Fruit fly (Drosophila melanogaster) whole organism, embryonic: Measurements from ENCODE around the gene Ppt1.

Experiments used
- Abd-B ChIP-seq: fragments of 200-800 bp; sonication (Bioruptor generic); optimal IDR thresholded peaks from 2 replicates; lab custom pipeline; 2018; ENCODE audit warnings: missing biosample characterization, mild to moderate bottlenecking, missing genetic modification characterization, moderate library complexity
- Aef1 ChIP-seq: fragments of 200-800 bp; sonication (Bioruptor generic); IDR thresholded peaks from 3 replicates; pipeline ENCODE4 v1.3.6; 2022; ENCODE audit warnings: missing biosample characterization, missing genetic modification characterization
- CG11085 ChIP-seq: fragments of 200-800 bp; sonication (Bioruptor generic); IDR thresholded peaks from 2 replicates; pipeline ENCODE4 v1.3.6; 2022; ENCODE audit warnings: missing biosample characterization, missing genetic modification characterization
- CG12104 ChIP-seq: fragments of 200-800 bp; sonication (Bioruptor generic); optimal IDR thresholded peaks from 3 replicates; lab custom pipeline; 2016; ENCODE audit warnings: missing biosample characterization, missing genetic modification characterization
- CG12299 ChIP-seq: fragments of 200-800 bp; sonication (Bioruptor generic); optimal IDR thresholded peaks from 2 replicates; lab custom pipeline; 2018; ENCODE audit warnings: missing biosample characterization, mild to moderate bottlenecking, missing genetic modification characterization
- CG12659 ChIP-seq: fragments of 200-800 bp; sonication (Bioruptor generic); optimal IDR thresholded peaks from 3 replicates; lab custom pipeline; 2017; ENCODE audit warnings: mild to moderate bottlenecking, missing biosample characterization, missing genetic modification reagents, missing genetic modification characterization
- CG12942 ChIP-seq: fragments of 200-800 bp; sonication (Bioruptor generic); optimal IDR thresholded peaks from 3 replicates; lab custom pipeline; 2016; ENCODE audit warnings: missing biosample characterization, missing genetic modification characterization
- CG13624 ChIP-seq: fragments of 200-800 bp; sonication (Bioruptor generic); optimal IDR thresholded peaks from 2 replicates; lab custom pipeline; 2016; ENCODE audit warnings: missing biosample characterization, missing genetic modification characterization
- CG17829 ChIP-seq: fragments of 200-800 bp; optimal IDR thresholded peaks from 2 replicates; lab custom pipeline; 2019; ENCODE audit warnings: missing biosample characterization, mild to moderate bottlenecking, missing genetic modification characterization, moderate library complexity
- CG1792 ChIP-seq: fragments of 200-800 bp; sonication (Bioruptor generic); optimal IDR thresholded peaks from 2 replicates; lab custom pipeline; 2016; ENCODE audit warnings: missing biosample characterization, missing genetic modification characterization
- CG31441 ChIP-seq: fragments of 200-800 bp; sonication (Bioruptor generic); IDR thresholded peaks from 2 replicates; pipeline ENCODE4 v1.3.6; 2022; ENCODE audit warnings: missing biosample characterization, missing genetic modification characterization
- CG3163 ChIP-seq: fragments of 200-800 bp; sonication (Bioruptor generic); optimal IDR thresholded peaks from 3 replicates; lab custom pipeline; 2016; ENCODE audit warnings: missing biosample characterization, missing genetic modification characterization
- CG3847 ChIP-seq: fragments of 200-800 bp; sonication (Bioruptor generic); IDR thresholded peaks from 2 replicates; pipeline ENCODE4 v1.3.6; 2022; ENCODE audit warnings: missing biosample characterization, missing genetic modification characterization
- CG4730 ChIP-seq: fragments of 200-800 bp; sonication (Bioruptor generic); IDR thresholded peaks from 2 replicates; pipeline ENCODE4 v1.3.6; 2022; ENCODE audit warnings: missing biosample characterization, missing genetic modification characterization
- CG6813 ChIP-seq: fragments of 200-800 bp; sonication (Bioruptor generic); optimal IDR thresholded peaks from 2 replicates; lab custom pipeline; 2017; ENCODE audit warnings: missing biosample characterization, missing genetic modification characterization, mild to moderate bottlenecking, moderate library complexity, missing genetic modification reagents
- CG7372 ChIP-seq: fragments of 200-800 bp; sonication (Bioruptor generic); IDR thresholded peaks from 2 replicates; pipeline ENCODE4 v1.3.6; 2022; ENCODE audit warnings: missing biosample characterization, missing genetic modification characterization
- CG9215 ChIP-seq: fragments of 200-800 bp; sonication (Bioruptor generic); IDR thresholded peaks from 2 replicates; pipeline ENCODE4 v1.3.6; 2022; ENCODE audit warnings: missing biosample characterization, missing genetic modification characterization
- CG9876 ChIP-seq: fragments of 200-800 bp; sonication (Bioruptor generic); optimal IDR thresholded peaks from 2 replicates; lab custom pipeline; 2016; ENCODE audit warnings: missing biosample characterization, missing genetic modification characterization
- Doc3 ChIP-seq: fragments of 200-800 bp; sonication (Bioruptor generic); IDR thresholded peaks from 3 replicates; pipeline ENCODE4 v1.3.6; 2022; ENCODE audit warnings: missing biosample characterization, missing genetic modification characterization; ENCODE audit not compliant: partially characterized antibody
- E2f2 ChIP-seq: fragments of 200-800 bp; sonication (Bioruptor generic); IDR thresholded peaks from 2 replicates; pipeline ENCODE4 v1.3.6; 2022; ENCODE audit warnings: missing biosample characterization, missing genetic modification characterization
- Ets97D ChIP-seq: fragments of 200-800 bp; sonication (Bioruptor generic); optimal IDR thresholded peaks from 3 replicates; lab custom pipeline; 2016; ENCODE audit warnings: missing biosample characterization, missing genetic modification characterization
- Fer3 ChIP-seq: fragments of 200-800 bp; sonication (Bioruptor generic); optimal IDR thresholded peaks from 2 replicates; lab custom pipeline; 2018; ENCODE audit warnings: missing biosample characterization, mild to moderate bottlenecking, missing genetic modification characterization, moderate library complexity
- HLH4C ChIP-seq: fragments of 200-800 bp; sonication (Bioruptor generic); IDR thresholded peaks from 3 replicates; pipeline ENCODE4 v1.3.6; 2022; ENCODE audit warnings: missing biosample characterization, missing genetic modification characterization; ENCODE audit not compliant: partially characterized antibody
- HLH54F ChIP-seq: fragments of 200-800 bp; sonication (Bioruptor generic); optimal IDR thresholded peaks from 3 replicates; lab custom pipeline; 2016; ENCODE audit warnings: missing biosample characterization, missing genetic modification characterization
- Hr3 ChIP-seq: fragments of 200-800 bp; sonication (Bioruptor generic); optimal IDR thresholded peaks from 3 replicates; lab custom pipeline; 2016; ENCODE audit warnings: missing biosample characterization, missing genetic modification characterization
- MESR4 ChIP-seq: fragments of 200-800 bp; sonication (Bioruptor generic); optimal IDR thresholded peaks from 2 replicates; lab custom pipeline; 2018; ENCODE audit warnings: missing biosample characterization, mild to moderate bottlenecking, missing genetic modification characterization, moderate library complexity
- Mad ChIP-seq: fragments of 200-800 bp; sonication (Bioruptor generic); optimal IDR thresholded peaks from 2 replicates; lab custom pipeline; 2016; ENCODE audit warnings: missing biosample characterization, missing genetic modification characterization
- NC2α ChIP-seq: fragments of 200-800 bp; sonication (Bioruptor generic); optimal IDR thresholded peaks from 2 replicates; lab custom pipeline; 2016; ENCODE audit warnings: missing biosample characterization, missing genetic modification characterization
- Nf-YB ChIP-seq: fragments of 200-800 bp; sonication (Bioruptor generic); optimal IDR thresholded peaks from 3 replicates; lab custom pipeline; 2019; ENCODE audit warnings: missing biosample characterization, mild to moderate bottlenecking, missing genetic modification characterization, moderate library complexity
- Side ChIP-seq: fragments of 200-800 bp; sonication (Bioruptor generic); optimal IDR thresholded peaks from 2 replicates; lab custom pipeline; 2016; ENCODE audit warnings: missing biosample characterization, missing genetic modification characterization
- Sin3A ChIP-seq: fragments of >200 bp; optimal IDR thresholded peaks from 2 replicates; lab custom pipeline; 2018
- Usf ChIP-seq: fragments of 200-800 bp; sonication (Bioruptor generic); optimal IDR thresholded peaks from 2 replicates; lab custom pipeline; 2017; ENCODE audit warnings: missing genotype, missing biosample characterization, missing genetic modification characterization
- YL-1 ChIP-seq: fragments of 200-800 bp; sonication (Bioruptor generic); optimal IDR thresholded peaks from 3 replicates; lab custom pipeline; 2017; ENCODE audit warnings: missing biosample characterization, mild to moderate bottlenecking, missing genetic modification characterization
- bowl ChIP-seq: fragments of 200-800 bp; sonication (Bioruptor generic); IDR thresholded peaks from 2 replicates; pipeline ENCODE4 v1.3.6; 2022; ENCODE audit warnings: missing biosample characterization, missing genetic modification characterization
- br ChIP-seq: fragments of >200 bp; optimal IDR thresholded peaks from 2 replicates; lab custom pipeline; 2017
- cg ChIP-seq: fragments of 200-800 bp; sonication (Bioruptor generic); optimal IDR thresholded peaks from 3 replicates; lab custom pipeline; 2019; ENCODE audit warnings: missing biosample characterization, mild to moderate bottlenecking, missing genetic modification characterization, moderate library complexity
- croc ChIP-seq: fragments of 200-800 bp; sonication (Bioruptor generic); conservative IDR thresholded peaks from 3 replicates; pipeline ENCODE4 v1.3.6; 2022; ENCODE audit warnings: missing biosample characterization, missing genetic modification characterization
- emc ChIP-seq: fragments of 200-800 bp; sonication (Bioruptor generic); optimal IDR thresholded peaks from 2 replicates; lab custom pipeline; 2016; ENCODE audit warnings: missing biosample characterization, missing genetic modification characterization
- gt ChIP-seq: fragments of 200-800 bp; sonication (Bioruptor generic); IDR thresholded peaks from 2 replicates; pipeline ENCODE4 v1.3.6; 2022; ENCODE audit warnings: missing biosample characterization, missing genetic modification characterization
- hkb ChIP-seq, 2 experiments: fragments of 200-800 bp in 1 of 2; fragments of >200 bp in 1 of 2; sonication (Bioruptor generic) in 1 of 2; IDR thresholded peaks in 1 of 2; optimal IDR thresholded peaks in 1 of 2; 2 replicates each; pipeline versions ENCODE4 v1.3.6 to Lab custom; 2017 to 2022; ENCODE audit warnings: missing biosample characterization in 1 of 2, missing genetic modification characterization in 1 of 2
- mld ChIP-seq: fragments of 200-800 bp; sonication (Bioruptor generic); IDR thresholded peaks from 3 replicates; pipeline ENCODE4 v1.3.6; 2022; ENCODE audit warnings: missing biosample characterization, missing genetic modification characterization; ENCODE audit not compliant: partially characterized antibody
- oc ChIP-seq: fragments of 200-800 bp; sonication (Bioruptor generic); optimal IDR thresholded peaks from 2 replicates; lab custom pipeline; 2018; ENCODE audit warnings: missing biosample characterization, mild to moderate bottlenecking, missing genetic modification characterization, moderate library complexity
- slbo ChIP-seq: fragments of 200-800 bp; sonication (Bioruptor generic); IDR thresholded peaks from 2 replicates; pipeline ENCODE4 v1.3.6; 2022; ENCODE audit warnings: missing biosample characterization, missing genetic modification characterization
- so ChIP-seq: fragments of 200-800 bp; sonication (Bioruptor generic); IDR thresholded peaks from 3 replicates; pipeline ENCODE4 v1.3.6; 2022; ENCODE audit warnings: missing biosample characterization, missing genetic modification characterization
- tio ChIP-seq: fragments of 200-800 bp; sonication (Bioruptor generic); optimal IDR thresholded peaks from 2 replicates; lab custom pipeline; 2017; ENCODE audit warnings: missing biosample characterization, missing genetic modification characterization, inconsistent platforms
- trh ChIP-seq: fragments of 200-800 bp; sonication (Bioruptor generic); optimal IDR thresholded peaks from 2 replicates; lab custom pipeline; 2016; ENCODE audit warnings: missing biosample characterization, missing genetic modification characterization
- wdn ChIP-seq: fragments of 200-800 bp; sonication (Bioruptor generic); IDR thresholded peaks from 2 replicates; pipeline ENCODE4 v1.3.6; 2022; ENCODE audit warnings: missing biosample characterization, missing genetic modification characterization
- yki ChIP-seq: fragments of >200 bp; optimal IDR thresholded peaks from 3 replicates; lab custom pipeline; 2018
- zen ChIP-seq: fragments of 200-800 bp; sonication (Bioruptor generic); optimal IDR thresholded peaks from 3 replicates; lab custom pipeline; 2018; ENCODE audit warnings: missing biosample characterization, mild to moderate bottlenecking, missing genetic modification characterization, moderate library complexity
- zen2 ChIP-seq: fragments of 200-800 bp; sonication (Bioruptor generic); IDR thresholded peaks from 3 replicates; pipeline ENCODE4 v1.3.6; 2022; ENCODE audit warnings: missing biosample characterization, missing genetic modification characterization; ENCODE audit not compliant: partially characterized antibody

Ppt1 gene

dm6 chrX:8709234-8709843 is 19.3 kb upstream of the Ppt1 start, which contains the start of gene Hexo2 (continued):
- TF ChIP-seq Fer3 (tag; lab: Kevin White, UChicago) (peak; percentile 87), MESR4 (GFP tag; lab: Kevin White, UChicago) (peak; percentile 32), CG4730 (GFP tag; lab: Robert Waterston, UW) (peak; percentile 92), Doc3 (no peak), NC2α (GFP tag; lab: Kevin White, UChicago) (peak; percentile 83), cg (GFP tag; lab: Kevin White, UChicago) (no peak), CG12104 (peak; percentile 84), Usf (GFP tag; lab: Kevin White, UChicago) (peak; percentile 63), CG3847 (peak; percentile 89), zen2 (GFP tag; lab: Robert Waterston, UW) (no peak), Nf-YB (GFP tag; lab: Kevin White, UChicago) (peak; percentile 67), CG12942 (GFP tag; lab: Kevin White, UChicago) (peak; percentile 94), Side (GFP tag; lab: Kevin White, UChicago) (peak; percentile 92), br (no peak), tio (GFP tag; lab: Kevin White, UChicago) (peak; percentile 83), CG1792 (peak; percentile 92), emc (peak; percentile 74), HLH54F (peak; percentile 84), Sin3A (lab: Kevin White, UChicago) (no peak), Aef1 (peak; percentile 95), CG9215 (GFP tag; lab: Robert Waterston, UW) (peak; percentile 82), oc (tag; lab: Kevin White, UChicago) (peak; percentile 96), CG17829 (tag; lab: Kevin White, UChicago) (peak; percentile 93), CG31441 (GFP tag; lab: Robert Waterston, UW) (peak; percentile 94), hkb (optimal IDR thresholded peaks at IDR 0.05; lab: Kevin White, UChicago) (no peak), hkb (GFP tag; IDR thresholded peaks at IDR 0.05; lab: Robert Waterston, UW) (peak; percentile 96), so (peak; percentile 96), wdn (peak; percentile 86), mld (GFP tag; lab: Robert Waterston, UW) (no peak), zen (tag; lab: Kevin White, UChicago) (peak; percentile 83), CG6813 (GFP tag; lab: Kevin White, UChicago) (peak; percentile 88), E2f2 (GFP tag; lab: Robert Waterston, UW) (peak; percentile 74), gt (GFP tag; lab: Robert Waterston, UW) (peak; percentile 93), bowl (peak; percentile 91), slbo (peak; percentile 91), YL-1 (GFP tag; lab: Kevin White, UChicago) (peak; percentile 37), CG9876 (GFP tag; lab: Kevin White, UChicago) (peak; percentile 88), CG12299 (tag; lab: Kevin White, UChicago) (peak; percentile 69), CG12659 (GFP tag; lab: Kevin White, UChicago) (peak; percentile 89), Abd-B (GFP tag; lab: Kevin White, UChicago) (peak; percentile 83), CG11085 (GFP tag; lab: Robert Waterston, UW) (peak; percentile 79), Hr3 (peak; percentile 92), croc (GFP tag; lab: Robert Waterston, UW) (peak; percentile 94), HLH4C (GFP tag; lab: Robert Waterston, UW) (no peak), CG7372 (GFP tag; lab: Robert Waterston, UW) (peak; percentile 89), yki (lab: Kevin White, UChicago) (no peak), Mad (GFP tag; lab: Kevin White, UChicago) (peak; percentile 92), trh (peak; percentile 72), CG13624 (GFP tag; lab: Kevin White, UChicago) (peak; percentile 86), CG3163 (peak; percentile 85), Ets97D (GFP tag; lab: Kevin White, UChicago) (peak; percentile 61)
